Fruit fly (Drosophila melanogaster) whole organism, embryonic: ENCODE results near the gene hang.
A peak's percentile ranks its signal among the peaks of the same experiment; 100 is the strongest.

Experiments
- ATbp ChIP-seq: fragments of 200-800 bp; sonication (Bioruptor generic); optimal IDR thresholded peaks from 2 replicates; lab custom pipeline; 2017; ENCODE audit warnings: missing biosample characterization, mild to moderate bottlenecking, missing genetic modification characterization, missing genetic modification reagents
- Atf-2 ChIP-seq: fragments of 200-800 bp; sonication (Bioruptor generic); optimal IDR thresholded peaks from 2 replicates; lab custom pipeline; 2016; ENCODE audit warnings: missing biosample characterization, missing genetic modification characterization
- Bdp1 ChIP-seq: fragments of 200-800 bp; sonication (Bioruptor generic); optimal IDR thresholded peaks from 3 replicates; lab custom pipeline; 2016; ENCODE audit warnings: missing biosample characterization, missing genetic modification characterization
- CG11093 ChIP-seq: fragments of 200-800 bp; sonication (Bioruptor generic); IDR thresholded peaks from 3 replicates; pipeline ENCODE4 v1.3.6; 2022; ENCODE audit warnings: missing biosample characterization, missing genetic modification characterization
- CG12219 ChIP-seq: fragments of 200-800 bp; sonication (Bioruptor generic); optimal IDR thresholded peaks from 3 replicates; lab custom pipeline; 2018; ENCODE audit warnings: missing biosample characterization, mild to moderate bottlenecking, missing genetic modification characterization
- CG12236 ChIP-seq: fragments of 200-800 bp; sonication (Bioruptor generic); optimal IDR thresholded peaks from 2 replicates; lab custom pipeline; 2016; ENCODE audit warnings: missing biosample characterization, missing genetic modification characterization
- CG14860 ChIP-seq: fragments of 200-800 bp; sonication (Bioruptor generic); IDR thresholded peaks from 3 replicates; pipeline ENCODE4 v1.3.6; 2022; ENCODE audit warnings: missing biosample characterization, missing genetic modification characterization; ENCODE audit not compliant: partially characterized antibody
- CG1529 ChIP-seq: fragments of 200-800 bp; sonication (Bioruptor generic); optimal IDR thresholded peaks from 3 replicates; lab custom pipeline; 2018; ENCODE audit warnings: missing biosample characterization, missing genetic modification characterization
- CG18262 ChIP-seq: fragments of 200-800 bp; optimal IDR thresholded peaks from 3 replicates; lab custom pipeline; 2019; ENCODE audit warnings: missing biosample characterization, mild to moderate bottlenecking, missing genetic modification characterization, moderate library complexity
- CG18599 ChIP-seq: fragments of 200-800 bp; sonication (Bioruptor generic); optimal IDR thresholded peaks from 3 replicates; lab custom pipeline; 2017; ENCODE audit warnings: missing biosample characterization, missing genetic modification characterization, mild to moderate bottlenecking, moderate library complexity, missing genetic modification reagents
- CG34422 ChIP-seq: fragments of 200-800 bp; sonication (Bioruptor generic); IDR thresholded peaks from 3 replicates; pipeline ENCODE4 v1.3.6; 2022; ENCODE audit warnings: missing biosample characterization, missing genetic modification characterization
- CG5245 ChIP-seq: fragments of 200-800 bp; sonication (Bioruptor generic); optimal IDR thresholded peaks from 3 replicates; lab custom pipeline; 2016; ENCODE audit warnings: missing biosample characterization, missing genetic modification characterization
- CG6254 ChIP-seq: fragments of 200-800 bp; sonication (Bioruptor generic); optimal IDR thresholded peaks from 3 replicates; lab custom pipeline; 2017; ENCODE audit warnings: mild to moderate bottlenecking, missing biosample characterization, missing genetic modification reagents, missing genetic modification characterization
- CG7271 ChIP-seq: fragments of 200-800 bp; sonication (Bioruptor generic); optimal IDR thresholded peaks from 2 replicates; lab custom pipeline; 2018; ENCODE audit warnings: missing biosample characterization, mild to moderate bottlenecking, missing genetic modification characterization, moderate library complexity
- CG8089 ChIP-seq: fragments of 200-800 bp; sonication (Bioruptor generic); optimal IDR thresholded peaks from 3 replicates; lab custom pipeline; 2016; ENCODE audit warnings: missing biosample characterization, missing genetic modification characterization
- CG9215 ChIP-seq: fragments of 200-800 bp; sonication (Bioruptor generic); IDR thresholded peaks from 2 replicates; pipeline ENCODE4 v1.3.6; 2022; ENCODE audit warnings: missing biosample characterization, missing genetic modification characterization
- Dp ChIP-seq: fragments of 200-800 bp; sonication (Bioruptor generic); optimal IDR thresholded peaks from 2 replicates; lab custom pipeline; 2018; ENCODE audit warnings: missing biosample characterization, mild to moderate bottlenecking, missing genetic modification characterization, moderate library complexity
- Fer2 ChIP-seq: fragments of 200-800 bp; sonication (Bioruptor generic); optimal IDR thresholded peaks from 2 replicates; lab custom pipeline; 2018; ENCODE audit warnings: missing biosample characterization, mild to moderate bottlenecking, missing genetic modification characterization, moderate library complexity
- HmgD ChIP-seq: fragments of 200-800 bp; sonication (Bioruptor generic); optimal IDR thresholded peaks from 3 replicates; lab custom pipeline; 2016; ENCODE audit warnings: missing biosample characterization, missing genetic modification characterization
- Lpt ChIP-seq: fragments of >200 bp; optimal IDR thresholded peaks from 2 replicates; lab custom pipeline; 2018; ENCODE audit warnings: missing biosample characterization, missing genetic modification characterization
- NK7.1 ChIP-seq: fragments of 200-800 bp; sonication (Bioruptor generic); optimal IDR thresholded peaks from 3 replicates; lab custom pipeline; 2016; ENCODE audit warnings: missing biosample characterization, missing genetic modification characterization
- Pdp1 ChIP-seq, 2 experiments: fragments of 200-800 bp; sonication (Bioruptor generic); optimal IDR thresholded peaks; 3 replicates each; lab custom pipeline; 2016; ENCODE audit warnings: missing biosample characterization in 2 of 2, missing genetic modification characterization in 2 of 2, mild to moderate bottlenecking in 1 of 2, moderate library complexity in 1 of 2
- Ptx1 ChIP-seq: fragments of 200-800 bp; sonication (Bioruptor generic); IDR thresholded peaks from 2 replicates; pipeline ENCODE4 v1.3.6; 2022; ENCODE audit warnings: missing biosample characterization, missing genetic modification characterization
- Ravus ChIP-seq: fragments of 200-800 bp; sonication (Bioruptor generic); IDR thresholded peaks from 2 replicates; pipeline ENCODE4 v1.3.6; 2022; ENCODE audit warnings: missing biosample characterization, missing genetic modification characterization
- Rx ChIP-seq: fragments of 200-800 bp; sonication (Bioruptor generic); IDR thresholded peaks from 2 replicates; pipeline ENCODE4 v1.3.6; 2022; ENCODE audit warnings: missing biosample characterization, missing genetic modification characterization
- Scr ChIP-seq: fragments of 200-800 bp; sonication (Bioruptor generic); IDR thresholded peaks from 2 replicates; pipeline ENCODE4 v1.3.6; 2022; ENCODE audit warnings: missing biosample characterization, missing genetic modification characterization; ENCODE audit not compliant: partially characterized antibody
- Stat92E ChIP-seq, 3 experiments: fragments of >200 bp in 2 of 3; fragments of 200-800 bp in 1 of 3; sonication (Bioruptor generic) in 1 of 3; optimal IDR thresholded peaks; 2 replicates each; lab custom pipeline; 2017 to 2019; ENCODE audit warnings: missing biosample characterization in 3 of 3, missing genetic modification characterization in 3 of 3, mild to moderate bottlenecking in 1 of 3, moderate library complexity in 1 of 3
- Usf ChIP-seq: fragments of 200-800 bp; sonication (Bioruptor generic); optimal IDR thresholded peaks from 2 replicates; lab custom pipeline; 2017; ENCODE audit warnings: missing genotype, missing biosample characterization, missing genetic modification characterization
- ara ChIP-seq: fragments of 200-800 bp; sonication (Bioruptor generic); IDR thresholded peaks from 2 replicates; pipeline ENCODE4 v1.3.6; 2022; ENCODE audit warnings: missing biosample characterization, missing genetic modification characterization
- bcd ChIP-seq: fragments of 200-800 bp; sonication (Bioruptor generic); optimal IDR thresholded peaks from 2 replicates; lab custom pipeline; 2017; ENCODE audit warnings: missing biosample characterization, mild to moderate bottlenecking, missing genetic modification characterization
- chinmo ChIP-seq: fragments of 200-800 bp; sonication (Bioruptor generic); IDR thresholded peaks from 4 replicates; pipeline ENCODE4 v1.3.6; 2022; ENCODE audit warnings: missing biosample characterization, missing genetic modification characterization; ENCODE audit not compliant: partially characterized antibody
- dm ChIP-seq: fragments of 200-800 bp; sonication (Bioruptor generic); optimal IDR thresholded peaks from 3 replicates; lab custom pipeline; 2016; ENCODE audit warnings: missing biosample characterization, missing genetic modification characterization
- dmrt99B ChIP-seq: fragments of 200-800 bp; sonication (Bioruptor generic); optimal IDR thresholded peaks from 2 replicates; lab custom pipeline; 2018; ENCODE audit warnings: missing biosample characterization, mild to moderate bottlenecking, missing genetic modification characterization, moderate library complexity
- exex ChIP-seq: fragments of 200-800 bp; sonication (Bioruptor generic); optimal IDR thresholded peaks from 4 replicates; lab custom pipeline; 2018; ENCODE audit warnings: missing biosample characterization, mild to moderate bottlenecking, missing genetic modification characterization, moderate library complexity
- ftz-f1 ChIP-seq: fragments of 200-800 bp; sonication (Bioruptor generic); optimal IDR thresholded peaks from 2 replicates; lab custom pipeline; 2016; ENCODE audit warnings: missing biosample characterization, missing genetic modification characterization
- ham ChIP-seq: fragments of 200-800 bp; sonication (Bioruptor generic); IDR thresholded peaks from 2 replicates; pipeline ENCODE4 v1.3.6; 2022; ENCODE audit warnings: missing biosample characterization, missing genetic modification characterization
- her ChIP-seq: fragments of 200-800 bp; sonication (Bioruptor generic); optimal IDR thresholded peaks from 2 replicates; lab custom pipeline; 2016; ENCODE audit warnings: missing biosample characterization, missing genetic modification characterization
- hkb ChIP-seq, 2 experiments: fragments of 200-800 bp in 1 of 2; fragments of >200 bp in 1 of 2; sonication (Bioruptor generic) in 1 of 2; IDR thresholded peaks in 1 of 2; optimal IDR thresholded peaks in 1 of 2; 2 replicates each; pipeline versions ENCODE4 v1.3.6 to Lab custom; 2017 to 2022; ENCODE audit warnings: missing biosample characterization in 1 of 2, missing genetic modification characterization in 1 of 2
- pho ChIP-seq: fragments of 200-800 bp; sonication (Bioruptor generic); optimal IDR thresholded peaks from 2 replicates; lab custom pipeline; 2016; ENCODE audit warnings: missing biosample characterization, missing genetic modification characterization
- phol ChIP-seq: fragments of 200-800 bp; sonication (Bioruptor generic); optimal IDR thresholded peaks from 3 replicates; lab custom pipeline; 2018; ENCODE audit warnings: missing biosample characterization, mild to moderate bottlenecking, missing genetic modification characterization, moderate library complexity
- pnt ChIP-seq: fragments of 200-800 bp; sonication (Bioruptor generic); optimal IDR thresholded peaks from 3 replicates; lab custom pipeline; 2016; ENCODE audit warnings: missing biosample characterization, missing genetic modification characterization
- sim ChIP-seq: fragments of 200-800 bp; sonication (Bioruptor generic); IDR thresholded peaks from 2 replicates; pipeline ENCODE4 v1.3.6; 2022; ENCODE audit warnings: missing biosample characterization, missing genetic modification characterization
- slou ChIP-seq: fragments of 200-800 bp; sonication (Bioruptor generic); optimal IDR thresholded peaks from 3 replicates; lab custom pipeline; 2016; ENCODE audit warnings: missing biosample characterization, missing genetic modification characterization
- so ChIP-seq: fragments of 200-800 bp; sonication (Bioruptor generic); IDR thresholded peaks from 3 replicates; pipeline ENCODE4 v1.3.6; 2022; ENCODE audit warnings: missing biosample characterization, missing genetic modification characterization
- ssp ChIP-seq: fragments of 200-800 bp; sonication (Bioruptor generic); IDR thresholded peaks from 2 replicates; pipeline ENCODE4 v1.3.6; 2022; ENCODE audit warnings: missing biosample characterization, missing genetic modification characterization
- toy ChIP-seq: fragments of 200-800 bp; sonication (Bioruptor generic); IDR thresholded peaks from 2 replicates; pipeline ENCODE4 v1.3.6; 2022; ENCODE audit warnings: missing biosample characterization, missing genetic modification characterization
- ttk ChIP-seq: fragments of 200-800 bp; sonication (Bioruptor generic); IDR thresholded peaks from 2 replicates; pipeline ENCODE4 v2.1.2; 2022; ENCODE audit warnings: missing biosample characterization, missing genetic modification characterization
- wor ChIP-seq: fragments of 200-800 bp; sonication (Bioruptor generic); IDR thresholded peaks from 2 replicates; pipeline ENCODE4 v1.3.6; 2022; ENCODE audit warnings: missing biosample characterization, missing genetic modification characterization
- z ChIP-seq: fragments of 200-800 bp; sonication (Bioruptor generic); IDR thresholded peaks from 3 replicates; pipeline ENCODE4 v1.3.6; 2022; ENCODE audit warnings: missing biosample characterization, missing genetic modification characterization

Gene hang

dm6 chrX:16383667-16384515 lies 38.7 kb upstream of the hang start (continued):
- TF ChIP-seq ham (GFP tag; lab: Robert Waterston, UW): no peak
- no peak for TF ChIP-seq Usf (GFP tag; lab: Kevin White, UChicago)
- TF ChIP-seq her (GFP tag; lab: Kevin White, UChicago): peak; percentile 63
- TF ChIP-seq pho (GFP tag; lab: Kevin White, UChicago): peak; percentile 59
- TF ChIP-seq Atf-2 (GFP tag; lab: Kevin White, UChicago): peak; percentile 44
- peak; percentile 52 for TF ChIP-seq CG8089 (GFP tag; lab: Kevin White, UChicago)
- TF ChIP-seq ara (GFP tag; lab: Robert Waterston, UW): peak; percentile 38; the same call in 1 of the 2 replicates
- no peak; the same call in 1 of the 2 replicates for TF ChIP-seq Ravus (GFP tag; lab: Robert Waterston, UW)
- TF ChIP-seq z (GFP tag; lab: Robert Waterston, UW): no peak
- TF ChIP-seq CG7271 (tag; lab: Kevin White, UChicago): peak; percentile 78
- TF ChIP-seq Fer2 (tag; lab: Kevin White, UChicago): peak; percentile 85
- TF ChIP-seq CG18599 (GFP tag; lab: Kevin White, UChicago): peak; percentile 91
- TF ChIP-seq dmrt99B (tag; lab: Kevin White, UChicago): no peak
- peak; percentile 36 for TF ChIP-seq CG6254 (GFP tag; lab: Kevin White, UChicago)
- no peak for TF ChIP-seq Dp (GFP tag; lab: Kevin White, UChicago)
- TF ChIP-seq toy: no peak; the same call in 1 of the 2 replicates
- TF ChIP-seq slou: peak; percentile 64
- no peak for TF ChIP-seq Stat92E (GFP tag; optimal IDR thresholded peaks at IDR 0.05; lab: Kevin White, UChicago)
- TF ChIP-seq CG18262 (tag; lab: Kevin White, UChicago): peak; percentile 62
- TF ChIP-seq CG14860 (GFP tag; lab: Robert Waterston, UW): no peak
- TF ChIP-seq ATbp (GFP tag; lab: Kevin White, UChicago): peak; percentile 86
- no peak for TF ChIP-seq chinmo (GFP tag; lab: Robert Waterston, UW)
- no peak for TF ChIP-seq hkb (optimal IDR thresholded peaks at IDR 0.05; lab: Kevin White, UChicago)
- TF ChIP-seq hkb (GFP tag; IDR thresholded peaks at IDR 0.05; lab: Robert Waterston, UW): peak; percentile 76
- TF ChIP-seq CG11093 (GFP tag; lab: Robert Waterston, UW): no peak; the same call in 2 of the 3 replicates
- TF ChIP-seq ftz-f1 (GFP tag; lab: Kevin White, UChicago): no peak
- TF ChIP-seq CG12219 (GFP tag; lab: Kevin White, UChicago): peak; percentile 66
- TF ChIP-seq Bdp1: no peak
- no peak for TF ChIP-seq Ptx1 (GFP tag; lab: Robert Waterston, UW)
- TF ChIP-seq dm (GFP tag; lab: Kevin White, UChicago): no peak
- peak; percentile 31 to 60 for TF ChIP-seq Pdp1 (GFP tag; optimal IDR thresholded peaks at IDR 0.05; lab: Kevin White, UChicago)
- no peak for TF ChIP-seq HmgD (GFP tag; lab: Kevin White, UChicago)
- peak; percentile 62 for TF ChIP-seq CG1529 (GFP tag; lab: Kevin White, UChicago)
- no peak for TF ChIP-seq pnt (GFP tag; lab: Kevin White, UChicago)
- no peak for TF ChIP-seq Scr
- TF ChIP-seq CG12236 (GFP tag; lab: Kevin White, UChicago): peak; percentile 47
- TF ChIP-seq so (GFP tag; lab: Robert Waterston, UW): peak; percentile 48; the same call in 2 of the 3 replicates
- no peak for TF ChIP-seq CG34422 (GFP tag; lab: Robert Waterston, UW)
- peak; percentile 76 for TF ChIP-seq exex (tag; lab: Kevin White, UChicago)
- peak; percentile 4 for TF ChIP-seq phol (tag; lab: Kevin White, UChicago)
- TF ChIP-seq NK7.1 (GFP tag; lab: Kevin White, UChicago): peak; percentile 74
- no peak for TF ChIP-seq ssp
- peak; percentile 37; the same call in 1 of the 2 replicates for TF ChIP-seq sim (GFP tag; lab: Robert Waterston, UW)
- no peak for TF ChIP-seq Lpt (GFP tag; lab: Kevin White, UChicago)
- TF ChIP-seq wor (GFP tag; lab: Robert Waterston, UW): no peak
- no peak for TF ChIP-seq ttk (GFP tag; lab: Robert Waterston, UW)
- TF ChIP-seq CG9215: no peak
- TF ChIP-seq CG5245 (GFP tag; lab: Kevin White, UChicago): peak; percentile 15
- no peak for TF ChIP-seq Rx (GFP tag; lab: Robert Waterston, UW)
- no peak for TF ChIP-seq bcd
